Worm (Caenorhabditis elegans): Measurements from ENCODE around the gene aman-2.

DNA sequence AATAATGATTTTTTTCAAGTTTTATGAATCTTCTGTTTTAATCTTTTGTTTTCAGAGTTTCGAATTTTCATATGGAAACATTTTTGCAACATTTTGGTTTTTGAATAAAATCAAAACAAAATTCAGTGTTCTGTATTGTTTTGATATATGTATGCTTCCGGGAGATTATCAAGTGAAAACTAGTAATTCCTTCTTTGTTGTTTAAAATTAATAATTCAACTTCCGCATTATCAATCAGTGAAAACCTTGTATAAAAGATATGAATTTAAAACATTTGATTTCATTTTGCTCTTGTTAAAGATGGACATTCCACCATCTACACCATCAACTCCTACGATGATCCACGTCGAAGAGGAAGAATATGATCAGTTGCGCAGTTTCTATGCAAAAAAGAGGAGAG lies 53.3 kb downstream of the aman-2 start, which contains the start of gene sulp-5:
- no peak for TF ChIP-seq W03F9.2 (tag; optimal IDR thresholded peaks at IDR 0.05)
- TF ChIP-seq him-1 (tag; optimal IDR thresholded peaks at IDR 0.05) = no peak
- TF ChIP-seq dao-5 (tag; optimal IDR thresholded peaks at IDR 0.05) = no peak
